Fruit fly (Drosophila melanogaster) S2 (cell line): ENCODE measurements around the gene CG7322.

ENCODE experiments used
- CG8478 ChIP-seq: fragments of >200 bp; optimal IDR thresholded peaks from 2 replicates; lab custom pipeline; 2018
- CTCF ChIP-seq, 2 experiments: fragments of >200 bp; optimal IDR thresholded peaks; 2 replicates each; lab custom pipeline; 2018

DNA sequence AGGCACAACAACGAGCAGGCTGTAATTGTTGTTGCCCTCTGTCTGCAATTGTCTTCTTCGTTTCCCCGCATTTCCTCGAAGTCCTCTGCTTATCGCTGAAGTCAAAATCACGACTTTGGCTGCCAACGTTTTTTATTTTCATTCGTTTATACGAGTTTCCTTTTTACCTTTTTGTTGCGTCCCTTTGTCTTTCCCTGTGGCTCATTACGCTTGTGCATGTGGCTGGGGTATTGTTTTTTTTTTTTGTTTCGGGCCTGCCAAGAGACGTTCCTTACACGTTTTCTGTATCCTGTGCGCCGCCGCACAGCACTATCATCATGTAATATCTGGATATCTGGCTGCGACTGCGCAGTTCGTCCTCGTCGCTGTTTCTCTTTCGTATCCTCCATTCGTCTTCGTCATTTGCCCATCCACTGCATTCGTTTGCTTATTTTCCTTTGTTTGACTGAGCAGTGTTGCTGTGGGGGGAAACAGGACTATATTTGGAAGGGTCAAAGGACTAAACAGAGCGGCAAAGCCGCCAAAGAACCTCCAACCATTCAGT lies 8.8 kb upstream of the CG7322 start:
- TF ChIP-seq CTCF (optimal IDR thresholded peaks at IDR 0.05; lab: Kevin White, UChicago) (no peak), CG8478 (lab: Kevin White, UChicago) (no peak)
